Worm (Caenorhabditis elegans) whole organism, midembryonic: ENCODE data around the gene Y67A10A.7.
"Not testable (repeated sequence)": the region's sequence is repeated elsewhere in the genome, so short reads cannot be mapped to it uniquely, and the experiment has no call there.

Experiments
- cog-1 ChIP-seq: sonication (generic microtip); optimal IDR thresholded peaks from 2 replicates; lab custom pipeline; 2016; ENCODE audit warnings: missing genetic modification characterization, missing compliant biosample characterization
- flt-1 ChIP-seq: fragments of 200-800 bp; sonication (Bioruptor generic); IDR thresholded peaks from 2 replicates; pipeline ENCODE4 v1.3.6; 2022; ENCODE audit warnings: missing genetic modification characterization, missing compliant biosample characterization
- klf-2 ChIP-seq: fragments of 200-800 bp; sonication (Bioruptor generic); conservative IDR thresholded peaks from 2 replicates; pipeline ENCODE4 v1.3.6; 2022; ENCODE audit warnings: missing genetic modification reagents, missing genetic modification characterization, missing compliant biosample characterization
- tab-1 ChIP-seq: fragments of 200-800 bp; sonication (Bioruptor generic); IDR thresholded peaks from 2 replicates; pipeline ENCODE4 v1.3.6; 2022; ENCODE audit warnings: missing genetic modification characterization, missing compliant biosample characterization

- not testable (repeated sequence) for TF ChIP-seq cog-1 (tag; lab: Kevin White, UChicago); klf-2 (GFP tag; lab: Robert Waterston, UW); flt-1; tab-1 (GFP tag; lab: Robert Waterston, UW)
These were observed 53.5 kb downstream of the Y67A10A.7 start, which contains the start of gene F55B11.5 for ce11 chrIV:14427395-14427794.
